Worm (Caenorhabditis elegans): ENCODE results near the gene C33H5.16.

The C33H5.16 gene

ce11 chrIV:7803250-7803649, at the start of gene C33H5.16:
Gene C33H5.16 (minus strand): TSS chrIV:7803350.
- TF ChIP-seq ztf-1 (GFP tag; conservative IDR thresholded peaks at IDR 0.05), result no peak
- TF ChIP-seq dmd-4 (tag; optimal IDR thresholded peaks at IDR 0.05), result no peak
- TF ChIP-seq fos-1 (tag; optimal IDR thresholded peaks at IDR 0.05), result no peak
- TF ChIP-seq C34F6.9 (tag; optimal IDR thresholded peaks at IDR 0.05), result no peak
- no peak for TF ChIP-seq ztf-11 (tag; optimal IDR thresholded peaks at IDR 0.05)
- no peak for TF ChIP-seq nhr-25 (tag; optimal IDR thresholded peaks at IDR 0.05)
- TF ChIP-seq sma-3 (GFP tag; optimal IDR thresholded peaks at IDR 0.05), result no peak
- no peak for TF ChIP-seq nhr-21 (tag; optimal IDR thresholded peaks at IDR 0.05)
- TF ChIP-seq lsy-2 (tag; optimal IDR thresholded peaks at IDR 0.05), result no peak
- TF ChIP-seq unc-62 (GFP tag; optimal IDR thresholded peaks at IDR 0.05), result no peak
- no peak for TF ChIP-seq unc-39 (tag; optimal IDR thresholded peaks at IDR 0.05)

DNA sequence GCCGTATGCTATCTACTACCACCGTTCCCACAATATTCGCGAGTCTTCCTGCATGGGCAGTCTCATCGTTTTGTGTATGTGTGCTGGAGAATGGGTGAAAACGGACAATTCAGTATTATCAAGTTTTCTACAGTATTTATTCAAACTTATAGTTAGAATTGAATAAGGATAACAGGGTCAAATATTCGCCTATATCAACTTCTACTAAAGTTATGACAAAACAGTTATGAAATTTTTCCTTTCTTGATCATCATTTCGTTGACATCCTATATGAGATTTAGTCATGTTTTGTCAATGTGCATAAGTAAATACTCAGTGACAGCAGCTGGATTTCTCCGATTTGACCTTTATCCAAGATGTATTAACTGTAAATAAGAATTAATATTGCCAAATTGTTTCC, 48.1 kb upstream of the C33H5.16 start:
- TF ChIP-seq unc-62 (GFP tag; optimal IDR thresholded peaks at IDR 0.05) (no peak), nhr-25 (tag; optimal IDR thresholded peaks at IDR 0.05) (no peak), nhr-12 (tag; optimal IDR thresholded peaks at IDR 0.05) (no peak), elt-3 (tag; optimal IDR thresholded peaks at IDR 0.05) (no peak), elt-1 (tag; optimal IDR thresholded peaks at IDR 0.05) (no peak), nhr-21 (tag; optimal IDR thresholded peaks at IDR 0.05) (no peak), unc-55 (GFP tag; optimal IDR thresholded peaks at IDR 0.05) (no peak), lin-39 (tag; optimal IDR thresholded peaks at IDR 0.05) (no peak), ztf-1 (GFP tag; conservative IDR thresholded peaks at IDR 0.05) (no peak), lsy-2 (tag; optimal IDR thresholded peaks at IDR 0.05) (no peak), alr-1 (tag; optimal IDR thresholded peaks at IDR 0.05) (no peak), ztf-11 (tag; optimal IDR thresholded peaks at IDR 0.05) (no peak), C34F6.9 (tag; optimal IDR thresholded peaks at IDR 0.05) (no peak), ceh-16 (tag; optimal IDR thresholded peaks at IDR 0.05) (no peak)

- no peak for TF ChIP-seq sem-4 (tag; optimal IDR thresholded peaks at IDR 0.05)
- no peak for TF ChIP-seq ztf-4 (tag; optimal IDR thresholded peaks at IDR 0.05)
- no peak for TF ChIP-seq ztf-1 (GFP tag; conservative IDR thresholded peaks at IDR 0.05)
- no peak for TF ChIP-seq snpc-4 (tag; optimal IDR thresholded peaks at IDR 0.05)
- no peak for TF ChIP-seq nhr-6 (tag; optimal IDR thresholded peaks at IDR 0.05)
- TF ChIP-seq blmp-1 (tag; optimal IDR thresholded peaks at IDR 0.05; ENCODE audit: insufficient read depth), result no peak
- TF ChIP-seq ztf-11 (tag; optimal IDR thresholded peaks at IDR 0.05), result no peak
- no peak for TF ChIP-seq C34F6.9 (tag; optimal IDR thresholded peaks at IDR 0.05)
- no peak for TF ChIP-seq ZK546.5 (tag; optimal IDR thresholded peaks at IDR 0.05)
- TF ChIP-seq elt-1 (tag; optimal IDR thresholded peaks at IDR 0.05), result no peak
- TF ChIP-seq alr-1 (tag; optimal IDR thresholded peaks at IDR 0.05), result no peak
- no peak for TF ChIP-seq sma-3 (GFP tag; optimal IDR thresholded peaks at IDR 0.05)
These were observed 47.2 kb upstream of the C33H5.16 start for ce11 chrIV:7850329-7850728.

- TF ChIP-seq nhr-12 (tag; optimal IDR thresholded peaks at IDR 0.05), result no peak
- TF ChIP-seq zag-1 (tag; optimal IDR thresholded peaks at IDR 0.05), result no peak
- TF ChIP-seq blmp-1 (tag; optimal IDR thresholded peaks at IDR 0.05; ENCODE audit: insufficient read depth), result no peak
- TF ChIP-seq mab-5 (tag; optimal IDR thresholded peaks at IDR 0.05), result no peak
- no peak for TF ChIP-seq lin-13 (GFP tag; optimal IDR thresholded peaks at IDR 0.05)
- no peak for TF ChIP-seq snpc-4 (tag; optimal IDR thresholded peaks at IDR 0.05)
- no peak for TF ChIP-seq nhr-237 (tag; optimal IDR thresholded peaks at IDR 0.05)
- no peak for TF ChIP-seq sem-4 (tag; optimal IDR thresholded peaks at IDR 0.05)
- no peak for TF ChIP-seq alr-1 (tag; optimal IDR thresholded peaks at IDR 0.05)
These were observed 46.1 kb upstream of the C33H5.16 start for ce11 chrIV:7849235-7849634.

ce11 chrIV:7846386-7846785, 43.2 kb upstream of the C33H5.16 start, which contains the start of gene C06A6.2:
Gene C06A6.2 (plus strand): TSS chrIV:7846622.
- TF ChIP-seq ceh-16 (tag; optimal IDR thresholded peaks at IDR 0.05) (no peak), nhr-237 (tag; optimal IDR thresholded peaks at IDR 0.05) (no peak), unc-55 (GFP tag; optimal IDR thresholded peaks at IDR 0.05) (peak; percentile 14), blmp-1 (tag; optimal IDR thresholded peaks at IDR 0.05; ENCODE audit: insufficient read depth) (no peak), sma-9 (GFP tag; optimal IDR thresholded peaks at IDR 0.05) (no peak), sma-9 (tag; optimal IDR thresholded peaks at IDR 0.05) (no peak), zag-1 (tag; optimal IDR thresholded peaks at IDR 0.05) (no peak)

ce11 chrIV:7845585-7845984, 42.4 kb upstream of the C33H5.16 start:
- TF ChIP-seq gmeb-1 (tag; optimal IDR thresholded peaks at IDR 0.05) (no peak), lin-11 (tag; optimal IDR thresholded peaks at IDR 0.05) (peak; percentile 29), crh-2 (tag; optimal IDR thresholded peaks at IDR 0.05) (peak; percentile 63), mbf-1 (tag; optimal IDR thresholded peaks at IDR 0.05) (no peak), nhr-77 (tag; optimal IDR thresholded peaks at IDR 0.05) (no peak), zag-1 (tag; optimal IDR thresholded peaks at IDR 0.05) (peak; percentile 84), unc-55 (GFP tag; optimal IDR thresholded peaks at IDR 0.05) (peak; percentile 21), nhr-237 (tag; optimal IDR thresholded peaks at IDR 0.05) (no peak), unc-39 (tag; optimal IDR thresholded peaks at IDR 0.05) (no peak), snpc-4 (tag; optimal IDR thresholded peaks at IDR 0.05) (no peak), nhr-129 (tag; optimal IDR thresholded peaks at IDR 0.05) (peak; percentile 80), nhr-11 (tag; optimal IDR thresholded peaks at IDR 0.05) (no peak), nhr-23 (tag; optimal IDR thresholded peaks at IDR 0.05) (peak; percentile 6), mdl-1 (tag; optimal IDR thresholded peaks at IDR 0.05) (peak in 1 of 2 experiments; percentile 65), elt-1 (tag; optimal IDR thresholded peaks at IDR 0.05) (no peak), nhr-10 (tag; optimal IDR thresholded peaks at IDR 0.05) (no peak), lin-39 (tag; optimal IDR thresholded peaks at IDR 0.05) (peak; percentile 32), peb-1 (tag; optimal IDR thresholded peaks at IDR 0.05) (no peak), ZK546.5 (tag; optimal IDR thresholded peaks at IDR 0.05) (no peak), alr-1 (tag; optimal IDR thresholded peaks at IDR 0.05) (no peak), lin-13 (GFP tag; optimal IDR thresholded peaks at IDR 0.05) (peak; percentile 49), blmp-1 (tag; optimal IDR thresholded peaks at IDR 0.05; ENCODE audit: insufficient read depth) (peak; percentile 46)
